Fruit fly (Drosophila melanogaster): ENCODE results near the gene CG1208.

Gene CG1208

dm6 chr3R:5856215-5856614, 24.8 kb downstream of the CG1208 start, which contains the start of the genes disp and ECSIT (continued):
- TF ChIP-seq bab2 (GFP tag; optimal IDR thresholded peaks at IDR 0.05) (peak; percentile 27), ATbp (GFP tag; optimal IDR thresholded peaks at IDR 0.05) (no peak), CG2120 (GFP tag; optimal IDR thresholded peaks at IDR 0.05) (peak; percentile 59), dati (GFP tag; IDR thresholded peaks at IDR 0.05) (no peak), luna (GFP tag; optimal IDR thresholded peaks at IDR 0.05) (no peak), Lhr (GFP tag; optimal IDR thresholded peaks at IDR 0.05) (peak; percentile 9), CG13287 (GFP tag; IDR thresholded peaks at IDR 0.05; ENCODE audit: partially characterized antibody) (peak; percentile 33; the same call in 1 of the 2 replicates), Hr3 (GFP tag; optimal IDR thresholded peaks at IDR 0.05) (peak; percentile 22), Dbx (GFP tag; IDR thresholded peaks at IDR 0.05) (no peak; the same call in 2 of the 3 replicates), CG5245 (GFP tag; optimal IDR thresholded peaks at IDR 0.05) (no peak), pum (GFP tag; optimal IDR thresholded peaks at IDR 0.05) (no peak), vfl (GFP tag; optimal IDR thresholded peaks at IDR 0.05) (peak; percentile 27), fd96Cb (tag; optimal IDR thresholded peaks at IDR 0.05) (no peak), CG4617 (GFP tag; optimal IDR thresholded peaks at IDR 0.05; ENCODE audit: borderline replicate concordance) (peak; percentile 56), insv (GFP tag; optimal IDR thresholded peaks at IDR 0.05) (no peak), Atf6 (GFP tag; IDR thresholded peaks at IDR 0.05) (no peak), CG13894 (tag; optimal IDR thresholded peaks at IDR 0.05) (no peak), CG17328 (GFP tag; IDR thresholded peaks at IDR 0.05) (no peak), CG6272 (GFP tag; IDR thresholded peaks at IDR 0.05) (no peak), CG2129 (GFP tag; IDR thresholded peaks at IDR 0.05; ENCODE audit: partially characterized antibody) (no peak), nerfin-2 (GFP tag; IDR thresholded peaks at IDR 0.05; ENCODE audit: partially characterized antibody) (no peak), sc (optimal IDR thresholded peaks at IDR 0.05) (no peak), sc (GFP tag; optimal IDR thresholded peaks at IDR 0.05) (no peak), Doc2 (GFP tag; IDR thresholded peaks at IDR 0.05) (no peak), CG1647 (GFP tag; optimal IDR thresholded peaks at IDR 0.05) (no peak), Xbp1 (GFP tag; optimal IDR thresholded peaks at IDR 0.05) (peak; percentile 33), CG12942 (GFP tag; optimal IDR thresholded peaks at IDR 0.05) (no peak), croc (GFP tag; conservative IDR thresholded peaks at IDR 0.05) (no peak), NC2α (GFP tag; optimal IDR thresholded peaks at IDR 0.05) (no peak), Fer3 (tag; optimal IDR thresholded peaks at IDR 0.05) (no peak), grau (tag; optimal IDR thresholded peaks at IDR 0.05) (no peak), maf-S (GFP tag; optimal IDR thresholded peaks at IDR 0.05) (peak; percentile 15), grn (GFP tag; optimal IDR thresholded peaks at IDR 0.05) (no peak), CG7745 (tag; optimal IDR thresholded peaks at IDR 0.05) (no peak), gcm2 (GFP tag; optimal IDR thresholded peaks at IDR 0.05) (no peak), CG43689 (GFP tag; IDR thresholded peaks at IDR 0.05) (no peak), CG12659 (GFP tag; optimal IDR thresholded peaks at IDR 0.05) (no peak), Hr78 (GFP tag; optimal IDR thresholded peaks at IDR 0.05) (no peak), bbx (GFP tag; IDR thresholded peaks at IDR 0.05; ENCODE audit: partially characterized antibody) (no peak), toy (GFP tag; IDR thresholded peaks at IDR 0.05) (no peak), D19B (GFP tag; optimal IDR thresholded peaks at IDR 0.05) (no peak), ac (GFP tag; optimal IDR thresholded peaks at IDR 0.05) (no peak), Sin3A (optimal IDR thresholded peaks at IDR 0.05) (peak; percentile 71), dan (GFP tag; IDR thresholded peaks at IDR 0.05) (no peak), CG8944 (GFP tag; optimal IDR thresholded peaks at IDR 0.05) (no peak), nerfin-1 (tag; optimal IDR thresholded peaks at IDR 0.05) (no peak), ci (GFP tag; IDR thresholded peaks at IDR 0.05) (no peak), Dip2 (GFP tag; IDR thresholded peaks at IDR 0.05) (no peak), Myb (GFP tag; optimal IDR thresholded peaks at IDR 0.05) (peak; percentile 28), Jarid2 (GFP tag; optimal IDR thresholded peaks at IDR 0.05) (no peak), phol (tag; optimal IDR thresholded peaks at IDR 0.05) (no peak), Antp (GFP tag; optimal IDR thresholded peaks at IDR 0.05) (peak; percentile 8)
